Fruit fly (Drosophila melanogaster) whole organism, embryonic: Measurements from ENCODE around the gene Mbs.

Source experiments
- Atf6 ChIP-seq: fragments of 200-800 bp; sonication (Bioruptor generic); IDR thresholded peaks from 2 replicates; pipeline ENCODE4 v1.3.6; 2022; ENCODE audit warnings: missing biosample characterization, missing genetic modification characterization
- B-H2 ChIP-seq: fragments of 200-800 bp; sonication (Bioruptor generic); optimal IDR thresholded peaks from 2 replicates; lab custom pipeline; 2018; ENCODE audit warnings: missing biosample characterization, mild to moderate bottlenecking, missing genetic modification characterization
- BEAF-32 ChIP-seq: fragments of 200-800 bp; sonication (Bioruptor generic); optimal IDR thresholded peaks from 3 replicates; lab custom pipeline; 2017; ENCODE audit warnings: missing biosample characterization, missing genetic modification characterization, mild to moderate bottlenecking, moderate library complexity, missing genetic modification reagents
- Bdp1 ChIP-seq: fragments of 200-800 bp; sonication (Bioruptor generic); optimal IDR thresholded peaks from 3 replicates; lab custom pipeline; 2016; ENCODE audit warnings: missing biosample characterization, missing genetic modification characterization
- CG10543 ChIP-seq: fragments of 200-800 bp; sonication (Bioruptor generic); optimal IDR thresholded peaks from 3 replicates; lab custom pipeline; 2017; ENCODE audit warnings: missing biosample characterization, mild to moderate bottlenecking, missing genetic modification characterization, moderate library complexity
- CG10654 ChIP-seq: fragments of 200-800 bp; sonication (Bioruptor generic); optimal IDR thresholded peaks from 2 replicates; lab custom pipeline; 2016; ENCODE audit warnings: missing biosample characterization, missing genetic modification characterization
- CG12219 ChIP-seq: fragments of 200-800 bp; sonication (Bioruptor generic); optimal IDR thresholded peaks from 3 replicates; lab custom pipeline; 2018; ENCODE audit warnings: missing biosample characterization, mild to moderate bottlenecking, missing genetic modification characterization
- CG12391 ChIP-seq: fragments of 200-800 bp; sonication (Bioruptor generic); optimal IDR thresholded peaks from 3 replicates; lab custom pipeline; 2018; ENCODE audit warnings: missing biosample characterization, mild to moderate bottlenecking, missing genetic modification characterization, moderate library complexity
- CG12744 ChIP-seq: fragments of 200-800 bp; sonication (Bioruptor generic); optimal IDR thresholded peaks from 2 replicates; lab custom pipeline; 2016; ENCODE audit warnings: missing biosample characterization, missing genetic modification characterization
- CG12769 ChIP-seq: fragments of 200-800 bp; sonication (Bioruptor generic); optimal IDR thresholded peaks from 2 replicates; lab custom pipeline; 2019; ENCODE audit warnings: missing biosample characterization, mild to moderate bottlenecking, missing genetic modification characterization, moderate library complexity
- CG14667 ChIP-seq: fragments of 200-800 bp; sonication (Bioruptor generic); IDR thresholded peaks from 2 replicates; pipeline ENCODE4 v1.3.6; 2022; ENCODE audit warnings: missing biosample characterization, missing genetic modification characterization
- CG15514 ChIP-seq: fragments of 200-800 bp; sonication (Bioruptor generic); optimal IDR thresholded peaks from 3 replicates; lab custom pipeline; 2017; ENCODE audit warnings: missing biosample characterization, missing genetic modification characterization, mild to moderate bottlenecking, moderate library complexity, missing genetic modification reagents
- CG15696 ChIP-seq: fragments of 200-800 bp; sonication (Bioruptor generic); optimal IDR thresholded peaks from 2 replicates; lab custom pipeline; 2019; ENCODE audit warnings: missing biosample characterization, mild to moderate bottlenecking, missing genetic modification characterization, moderate library complexity
- CG17359 ChIP-seq: fragments of 200-800 bp; sonication (Bioruptor generic); optimal IDR thresholded peaks from 3 replicates; lab custom pipeline; 2018; ENCODE audit warnings: missing biosample characterization, mild to moderate bottlenecking, missing genetic modification characterization, moderate library complexity
- CG2678 ChIP-seq: fragments of 200-800 bp; sonication (Bioruptor generic); optimal IDR thresholded peaks from 3 replicates; lab custom pipeline; 2019; ENCODE audit warnings: missing biosample characterization, mild to moderate bottlenecking, missing genetic modification characterization, moderate library complexity
- CG30431 ChIP-seq: fragments of 200-800 bp; sonication (Bioruptor generic); optimal IDR thresholded peaks from 2 replicates; lab custom pipeline; 2017; ENCODE audit warnings: missing biosample characterization, missing genetic modification characterization
- CG31441 ChIP-seq: fragments of 200-800 bp; sonication (Bioruptor generic); IDR thresholded peaks from 2 replicates; pipeline ENCODE4 v1.3.6; 2022; ENCODE audit warnings: missing biosample characterization, missing genetic modification characterization
- CG3163 ChIP-seq: fragments of 200-800 bp; sonication (Bioruptor generic); optimal IDR thresholded peaks from 3 replicates; lab custom pipeline; 2016; ENCODE audit warnings: missing biosample characterization, missing genetic modification characterization
- CG34422 ChIP-seq: fragments of 200-800 bp; sonication (Bioruptor generic); IDR thresholded peaks from 3 replicates; pipeline ENCODE4 v1.3.6; 2022; ENCODE audit warnings: missing biosample characterization, missing genetic modification characterization
- CG43689 ChIP-seq: fragments of 200-800 bp; sonication (Bioruptor generic); IDR thresholded peaks from 2 replicates; pipeline ENCODE4 v1.3.6; 2022; ENCODE audit warnings: missing biosample characterization, missing genetic modification characterization
- CG5180 ChIP-seq: fragments of 200-800 bp; sonication (Bioruptor generic); optimal IDR thresholded peaks from 3 replicates; lab custom pipeline; 2017; ENCODE audit warnings: missing biosample characterization, missing genetic modification characterization, mild to moderate bottlenecking, moderate library complexity, missing genetic modification reagents
- CG6765 ChIP-seq: fragments of 200-800 bp; sonication (Bioruptor generic); optimal IDR thresholded peaks from 3 replicates; lab custom pipeline; 2017; ENCODE audit warnings: missing biosample characterization, mild to moderate bottlenecking, missing genetic modification characterization
- CG8089 ChIP-seq: fragments of 200-800 bp; sonication (Bioruptor generic); optimal IDR thresholded peaks from 3 replicates; lab custom pipeline; 2016; ENCODE audit warnings: missing biosample characterization, missing genetic modification characterization
- CG9932 ChIP-seq: fragments of 200-800 bp; sonication (Bioruptor generic); IDR thresholded peaks from 2 replicates; pipeline ENCODE4 v1.3.6; 2022; ENCODE audit warnings: missing biosample characterization, missing genetic modification characterization
- ERR ChIP-seq: fragments of 200-800 bp; sonication (Bioruptor generic); optimal IDR thresholded peaks from 2 replicates; lab custom pipeline; 2016; ENCODE audit warnings: missing biosample characterization, missing genetic modification characterization
- Fer3 ChIP-seq: fragments of 200-800 bp; sonication (Bioruptor generic); optimal IDR thresholded peaks from 2 replicates; lab custom pipeline; 2018; ENCODE audit warnings: missing biosample characterization, mild to moderate bottlenecking, missing genetic modification characterization, moderate library complexity
- Hr39 ChIP-seq: fragments of >200 bp; optimal IDR thresholded peaks from 2 replicates; lab custom pipeline; 2017
- Med ChIP-seq: fragments of 200-800 bp; sonication (Bioruptor generic); peaks from one replicate; lab custom pipeline; 2016; ENCODE audit warnings: missing biosample characterization, missing genetic modification characterization, mild to moderate bottlenecking, inconsistent platforms, moderate library complexity
- Scr ChIP-seq: fragments of 200-800 bp; sonication (Bioruptor generic); IDR thresholded peaks from 2 replicates; pipeline ENCODE4 v1.3.6; 2022; ENCODE audit warnings: missing biosample characterization, missing genetic modification characterization; ENCODE audit not compliant: partially characterized antibody
- Xrp1 ChIP-seq: fragments of 200-800 bp; sonication (Bioruptor generic); IDR thresholded peaks from 2 replicates; pipeline ENCODE4 v1.3.6; 2022; ENCODE audit warnings: missing biosample characterization, missing genetic modification characterization
- cad ChIP-seq: fragments of >200 bp; optimal IDR thresholded peaks from 2 replicates; lab custom pipeline; 2017; ENCODE audit warnings: missing biosample characterization, missing genetic modification characterization
- cas ChIP-seq: fragments of 200-800 bp; sonication (Bioruptor generic); IDR thresholded peaks from 2 replicates; pipeline ENCODE4 v1.3.6; 2022; ENCODE audit warnings: missing biosample characterization, missing genetic modification characterization
- da ChIP-seq: fragments of 200-800 bp; sonication (Bioruptor generic); optimal IDR thresholded peaks from 2 replicates; lab custom pipeline; 2016; ENCODE audit warnings: missing biosample characterization, missing genetic modification characterization
- dan ChIP-seq: fragments of 200-800 bp; sonication (Bioruptor generic); IDR thresholded peaks from 2 replicates; pipeline ENCODE4 v1.3.6; 2022; ENCODE audit warnings: missing biosample characterization, missing genetic modification characterization
- dati ChIP-seq: fragments of 200-800 bp; sonication (Bioruptor generic); IDR thresholded peaks from 2 replicates; pipeline ENCODE4 v1.3.6; 2022; ENCODE audit warnings: missing biosample characterization, missing genetic modification characterization
- dimm ChIP-seq: fragments of 200-800 bp; sonication (Bioruptor generic); IDR thresholded peaks from 2 replicates; pipeline ENCODE4 v1.3.6; 2022; ENCODE audit warnings: missing biosample characterization, missing genetic modification characterization
- dysf ChIP-seq: fragments of 200-800 bp; sonication (Bioruptor generic); IDR thresholded peaks from 3 replicates; pipeline ENCODE4 v1.3.6; 2022; ENCODE audit warnings: missing biosample characterization, missing genetic modification characterization
- grau ChIP-seq: fragments of 200-800 bp; optimal IDR thresholded peaks from 3 replicates; lab custom pipeline; 2019; ENCODE audit warnings: missing biosample characterization, mild to moderate bottlenecking, missing genetic modification characterization, moderate library complexity
- ham ChIP-seq: fragments of 200-800 bp; sonication (Bioruptor generic); IDR thresholded peaks from 2 replicates; pipeline ENCODE4 v1.3.6; 2022; ENCODE audit warnings: missing biosample characterization, missing genetic modification characterization
- her ChIP-seq: fragments of 200-800 bp; sonication (Bioruptor generic); optimal IDR thresholded peaks from 2 replicates; lab custom pipeline; 2016; ENCODE audit warnings: missing biosample characterization, missing genetic modification characterization
- insv ChIP-seq, 2 experiments: fragments of 200-800 bp; sonication (Bioruptor generic); optimal IDR thresholded peaks; 3 replicates each; lab custom pipeline; 2016 to 2018; ENCODE audit warnings: missing biosample characterization in 2 of 2, missing genetic modification characterization in 2 of 2
- inv ChIP-seq: fragments of 200-800 bp; sonication (Bioruptor generic); IDR thresholded peaks from 2 replicates; pipeline ENCODE4 v1.3.6; 2022; ENCODE audit warnings: missing biosample characterization, missing genetic modification characterization; ENCODE audit not compliant: partially characterized antibody
- nerfin-1 ChIP-seq: fragments of 200-800 bp; sonication (Bioruptor generic); optimal IDR thresholded peaks from 3 replicates; lab custom pipeline; 2019; ENCODE audit warnings: missing biosample characterization, mild to moderate bottlenecking, missing genetic modification characterization, moderate library complexity
- pan ChIP-seq, 4 experiments: fragments of >200 bp in 3 of 4; fragments of 200-800 bp in 1 of 4; sonication (Bioruptor generic) in 1 of 4; optimal IDR thresholded peaks in 3 of 4; IDR thresholded peaks in 1 of 4; 2 replicates each; pipeline versions ENCODE4 v1.3.6 to Lab custom; 2017 to 2022; ENCODE audit warnings: missing biosample characterization in 2 of 4, missing genetic modification characterization in 2 of 4, mixed read lengths in 1 of 4
- pho ChIP-seq: fragments of 200-800 bp; sonication (Bioruptor generic); optimal IDR thresholded peaks from 2 replicates; lab custom pipeline; 2016; ENCODE audit warnings: missing biosample characterization, missing genetic modification characterization
- schlank ChIP-seq: fragments of 200-800 bp; sonication (Bioruptor generic); optimal IDR thresholded peaks from 2 replicates; lab custom pipeline; 2018; ENCODE audit warnings: missing biosample characterization, mild to moderate bottlenecking, missing genetic modification characterization
- sens-2 ChIP-seq: fragments of 200-800 bp; sonication (Bioruptor generic); IDR thresholded peaks from 2 replicates; pipeline ENCODE4 v1.3.6; 2022; ENCODE audit warnings: missing biosample characterization, missing genetic modification characterization
- trh ChIP-seq: fragments of 200-800 bp; sonication (Bioruptor generic); optimal IDR thresholded peaks from 2 replicates; lab custom pipeline; 2016; ENCODE audit warnings: missing biosample characterization, missing genetic modification characterization
- twi ChIP-seq: fragments of 200-800 bp; optimal IDR thresholded peaks from 2 replicates; lab custom pipeline; 2019; ENCODE audit warnings: missing biosample characterization, mild to moderate bottlenecking, missing genetic modification characterization, moderate library complexity
- vvl ChIP-seq: fragments of 200-800 bp; sonication (Bioruptor generic); IDR thresholded peaks from 2 replicates; pipeline ENCODE4 v1.3.6; 2022; ENCODE audit warnings: missing biosample characterization, missing genetic modification characterization

Gene Mbs

dm6 chr3L:16128481-16128972, 76.8 kb downstream of the Mbs start, which contains the start of gene Pgm1 (continued):
- TF ChIP-seq CG6765 (peak; percentile 74), schlank (tag; lab: Kevin White, UChicago) (peak; percentile 81), CG12391 (tag; lab: Kevin White, UChicago) (peak; percentile 68), CG17359 (tag; lab: Kevin White, UChicago) (peak; percentile 75), dysf (GFP tag; lab: Robert Waterston, UW) (peak; percentile 79), CG43689 (GFP tag; lab: Robert Waterston, UW) (no peak), CG14667 (GFP tag; lab: Robert Waterston, UW) (peak; percentile 69; the same call in 1 of the 2 replicates), CG12744 (GFP tag; lab: Kevin White, UChicago) (peak; percentile 82), twi (tag; lab: Kevin White, UChicago) (no peak), CG5180 (GFP tag; lab: Kevin White, UChicago) (peak; percentile 50), CG10654 (GFP tag; lab: Kevin White, UChicago) (peak; percentile 77), da (GFP tag; lab: Kevin White, UChicago) (peak; percentile 83), cad (GFP tag; lab: Kevin White, UChicago) (no peak), CG3163 (GFP tag; lab: Kevin White, UChicago) (peak; percentile 82), her (GFP tag; lab: Kevin White, UChicago) (peak; percentile 94), BEAF-32 (GFP tag; lab: Kevin White, UChicago) (no peak), trh (GFP tag; lab: Kevin White, UChicago) (peak; percentile 51), Xrp1 (GFP tag; lab: Robert Waterston, UW) (peak; percentile 84), dimm (GFP tag; lab: Robert Waterston, UW) (no peak), CG15514 (GFP tag; lab: Kevin White, UChicago) (peak; percentile 80), B-H2 (peak; percentile 71), CG15696 (tag; lab: Kevin White, UChicago) (peak; percentile 41), CG12769 (tag; lab: Kevin White, UChicago) (peak; percentile 97), sens-2 (GFP tag; lab: Robert Waterston, UW) (no peak), inv (GFP tag; lab: Robert Waterston, UW) (no peak), pho (GFP tag; lab: Kevin White, UChicago) (peak; percentile 86), CG10543 (peak; percentile 79), ERR (peak; percentile 100), cas (GFP tag; lab: Robert Waterston, UW) (peak; percentile 49; the same call in 1 of the 2 replicates), Hr39 (lab: Kevin White, UChicago) (no peak), Med (GFP tag; lab: Kevin White, UChicago) (peak; percentile 98), Fer3 (tag; lab: Kevin White, UChicago) (no peak), ham (GFP tag; lab: Robert Waterston, UW) (no peak), CG30431 (GFP tag; lab: Kevin White, UChicago) (peak; percentile 60), dati (GFP tag; lab: Robert Waterston, UW) (0 out of 2 replicates have a peak, but pooled peaks have one; percentile 34), CG34422 (GFP tag; lab: Robert Waterston, UW) (peak; percentile 61), CG8089 (GFP tag; lab: Kevin White, UChicago) (peak; percentile 80), dan (GFP tag; lab: Robert Waterston, UW) (0 out of 2 replicates have a peak, but pooled peaks have one; percentile 46), CG9932 (GFP tag; lab: Robert Waterston, UW) (no peak; the same call in 1 of the 2 replicates), vvl (GFP tag; lab: Robert Waterston, UW) (peak; percentile 72), CG2678 (tag; lab: Kevin White, UChicago) (peak; percentile 88), grau (tag; lab: Kevin White, UChicago) (peak; percentile 80), nerfin-1 (tag; lab: Kevin White, UChicago) (peak; percentile 76), insv (GFP tag; optimal IDR thresholded peaks at IDR 0.05; lab: Kevin White, UChicago) (peak in 1 of 2 experiments; percentile 35), CG12219 (peak; percentile 84), Atf6 (GFP tag; lab: Robert Waterston, UW) (peak; percentile 77), CG31441 (GFP tag; lab: Robert Waterston, UW) (peak; percentile 65), Bdp1 (peak; percentile 77), pan (optimal IDR thresholded peaks at IDR 0.05; lab: Kevin White, UChicago) (no peak), pan (GFP tag; optimal IDR thresholded peaks at IDR 0.05 in 1 of 2, IDR thresholded peaks at IDR 0.05 in 1 of 2) (peak in 1 of 2 experiments; percentile 85), Scr (no peak)
